Worm (Caenorhabditis elegans): ENCODE data around the gene sbds-1.

DNA sequence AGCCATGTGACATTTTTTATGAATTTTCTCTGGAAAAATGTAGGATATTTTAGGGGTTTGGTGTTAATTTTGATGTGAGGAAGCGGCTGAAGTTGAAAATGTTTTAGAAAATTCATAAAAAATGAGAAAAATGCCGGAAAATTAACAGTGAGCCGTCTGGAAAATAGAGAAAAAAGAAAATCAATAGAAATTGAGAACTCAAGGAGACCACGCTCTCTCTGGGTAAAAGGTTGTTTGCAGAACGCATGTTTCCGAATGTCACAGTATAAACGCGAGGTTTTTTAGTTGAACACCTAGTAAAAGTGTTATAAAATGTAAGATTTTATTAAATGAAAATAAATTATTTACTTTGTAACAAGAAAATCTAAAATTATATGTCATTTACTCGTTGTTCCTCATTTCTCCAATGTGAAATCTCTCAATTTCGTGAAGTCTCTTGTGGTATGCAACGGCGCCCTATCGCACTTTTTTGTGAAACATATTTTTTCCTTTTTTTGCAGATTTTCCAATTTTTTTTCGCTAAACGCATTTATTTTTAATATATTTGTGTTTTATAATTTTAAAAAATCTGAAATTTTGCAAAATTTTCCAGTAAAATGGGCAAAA, 2.1 kb upstream of the sbds-1 start, which contains the start of the genes tag-266 and tag-267:
- TF ChIP-seq W03F9.2 (tag; optimal IDR thresholded peaks at IDR 0.05) (peak; percentile 76), him-1 (tag; optimal IDR thresholded peaks at IDR 0.05) (no peak), dao-5 (tag; optimal IDR thresholded peaks at IDR 0.05) (no peak)
